Worm (Caenorhabditis elegans) whole organism, L3 larva: ENCODE results near the gene C03H5.4.

Experiments
- aly-2 ChIP-seq: fragments of 150-350 bp; optimal IDR thresholded peaks from 2 replicates; lab custom pipeline; 2014; ENCODE audit warnings: missing biosample characterization, missing genetic modification characterization
- ama-1 ChIP-seq: fragments of 150-350 bp; optimal IDR thresholded peaks from 2 replicates; lab custom pipeline; 2018
- ceh-82 ChIP-seq: fragments of 150-350 bp; optimal IDR thresholded peaks from 2 replicates; lab custom pipeline; 2014; ENCODE audit warnings: missing biosample characterization, missing genetic modification characterization
- mdl-1 ChIP-seq: fragments of 150-350 bp; optimal IDR thresholded peaks from 2 replicates; lab custom pipeline; 2014; ENCODE audit warnings: missing biosample characterization, missing genetic modification characterization
- nhr-23 ChIP-seq: fragments of 150-350 bp; optimal IDR thresholded peaks from 2 replicates; lab custom pipeline; 2014; ENCODE audit warnings: missing biosample characterization, missing genetic modification reagents, missing genetic modification characterization
- nhr-77 ChIP-seq: fragments of 150-350 bp; optimal IDR thresholded peaks from 2 replicates; lab custom pipeline; 2014; ENCODE audit warnings: missing biosample characterization, missing genetic modification characterization
- pha-4 ChIP-seq: fragments of 150-350 bp; optimal IDR thresholded peaks from 2 replicates; lab custom pipeline; 2014; ENCODE audit warnings: missing biosample characterization, missing genetic modification reagents, missing genetic modification characterization
- pqm-1 ChIP-seq: fragments of 150-350 bp; optimal IDR thresholded peaks from 2 replicates; lab custom pipeline; 2017; ENCODE audit warnings: missing biosample characterization, missing genetic modification characterization, inconsistent platforms
- skn-1 ChIP-seq: fragments of 150-350 bp; optimal IDR thresholded peaks from 2 replicates; lab custom pipeline; 2014; ENCODE audit warnings: missing biosample characterization, missing genetic modification characterization
- snpc-4 ChIP-seq: fragments of 150-350 bp; optimal IDR thresholded peaks from 2 replicates; lab custom pipeline; 2014; ENCODE audit warnings: missing biosample characterization, missing genetic modification characterization
- unc-39 ChIP-seq: sonication (generic microtip); optimal IDR thresholded peaks from 4 replicates; lab custom pipeline; 2017; ENCODE audit warnings: missing biosample characterization, missing genetic modification characterization
- zag-1 ChIP-seq: fragments of 150-350 bp; optimal IDR thresholded peaks from 2 replicates; lab custom pipeline; 2014; ENCODE audit warnings: missing biosample characterization, missing genetic modification characterization
- ztf-11 ChIP-seq: fragments of 150-350 bp; optimal IDR thresholded peaks from 2 replicates; lab custom pipeline; 2014; ENCODE audit warnings: missing biosample characterization, missing genetic modification characterization

- TF ChIP-seq snpc-4 (tag; lab: Kevin White, UChicago) (no peak), aly-2 (no peak), zag-1 (tag; lab: Kevin White, UChicago) (no peak), nhr-23 (tag; lab: Kevin White, UChicago) (no peak), ztf-11 (tag; lab: Kevin White, UChicago) (no peak), mdl-1 (tag; lab: Kevin White, UChicago) (no peak), unc-39 (tag; lab: Kevin White, UChicago) (no peak), pha-4 (no peak), nhr-77 (tag; lab: Kevin White, UChicago) (no peak), pqm-1 (tag; lab: Kevin White, UChicago) (no peak), skn-1 (no peak), ceh-82 (tag; lab: Kevin White, UChicago) (no peak), ama-1 (lab: Kevin White, UChicago) (no peak)
Measured at ce11 chrII:356969-357368, 18.1 kb upstream of the C03H5.4 start, which contains the start of gene dmsr-4.
